Worm (Caenorhabditis elegans) whole organism, L4 larva: Measurements from ENCODE around the gene polk-1.

Experiments
- F44E2.7 ChIP-seq: fragments of 200-800 bp; sonication (Bioruptor generic); IDR thresholded peaks from 2 replicates; pipeline ENCODE4 v2.1.2; 2022; ENCODE audit warnings: missing genetic modification characterization, missing compliant biosample characterization
- F49E8.2 ChIP-seq: sonication (generic microtip); optimal IDR thresholded peaks from 2 replicates; lab custom pipeline; 2016; ENCODE audit warnings: missing compliant biosample characterization, mild to moderate bottlenecking, missing genetic modification characterization, borderline replicate concordance
- ZK546.5 ChIP-seq, 2 experiments: sonication (generic microtip); optimal IDR thresholded peaks; 2 replicates each; lab custom pipeline; 2017; ENCODE audit warnings: missing biosample characterization in 2 of 2, missing genetic modification characterization in 2 of 2
- hlh-30 ChIP-seq: sonication (generic microtip); optimal IDR thresholded peaks from 2 replicates; lab custom pipeline; 2017; ENCODE audit warnings: antibody characterized with exemption, mild to moderate bottlenecking, missing genetic modification characterization, missing compliant biosample characterization; ENCODE audit not compliant: insufficient read depth
- nhr-76 ChIP-seq: fragments of 150-350 bp; optimal IDR thresholded peaks from 2 replicates; lab custom pipeline; 2014; ENCODE audit warnings: missing biosample characterization, missing genetic modification characterization
- set-16 ChIP-seq: fragments of 200-800 bp; sonication (Bioruptor generic); IDR thresholded peaks from 2 replicates; pipeline ENCODE4 v1.3.6; 2022; ENCODE audit warnings: missing genetic modification reagents, missing genetic modification characterization, missing compliant biosample characterization
- snpc-4 ChIP-seq: fragments of 150-350 bp; optimal IDR thresholded peaks from 2 replicates; lab custom pipeline; 2014; ENCODE audit warnings: missing biosample characterization, missing genetic modification characterization
- unc-39 ChIP-seq: sonication (generic microtip); optimal IDR thresholded peaks from 2 replicates; lab custom pipeline; 2017; ENCODE audit warnings: missing biosample characterization, missing genetic modification characterization

- no peak for TF ChIP-seq snpc-4
- no peak for TF ChIP-seq set-16 (GFP tag; lab: Robert Waterston, UW)
- TF ChIP-seq ZK546.5 (tag; optimal IDR thresholded peaks at IDR 0.05; lab: Kevin White, UChicago) = no peak
- no peak for TF ChIP-seq F49E8.2 (tag; lab: Kevin White, UChicago)
- no peak for TF ChIP-seq unc-39 (tag; lab: Kevin White, UChicago)
- TF ChIP-seq F44E2.7 (GFP tag; lab: Robert Waterston, UW) = no peak
- TF ChIP-seq hlh-30 (tag; lab: Kevin White, UChicago) = no peak
- TF ChIP-seq nhr-76 (tag; lab: Kevin White, UChicago) = no peak
Measured at ce11 chrIII:8578381-8578780, 50.0 kb downstream of the polk-1 start.
